Fruit fly (Drosophila melanogaster) whole organism, adult: ENCODE measurements around the gene enc.
A peak's percentile ranks its signal among the peaks of the same experiment; 100 is the strongest.

ENCODE experiments used
- CG11617 ChIP-seq: fragments of 200-800 bp; sonication (Bioruptor generic); optimal IDR thresholded peaks from 2 replicates; lab custom pipeline; 2017; ENCODE audit warnings: mild to moderate bottlenecking, missing biosample characterization, missing genetic modification reagents, missing genetic modification characterization
- CG12768 ChIP-seq: fragments of 200-800 bp; sonication (Bioruptor generic); optimal IDR thresholded peaks from 2 replicates; lab custom pipeline; 2017; ENCODE audit warnings: missing biosample characterization, missing genetic modification characterization, mild to moderate bottlenecking, moderate library complexity, missing genetic modification reagents
- CG14711 ChIP-seq: fragments of 200-800 bp; sonication (Bioruptor generic); optimal IDR thresholded peaks from 2 replicates; lab custom pipeline; 2018; ENCODE audit warnings: missing biosample characterization, mild to moderate bottlenecking, missing genetic modification characterization, moderate library complexity
- CG1620 ChIP-seq: fragments of 200-800 bp; sonication (Bioruptor generic); optimal IDR thresholded peaks from 2 replicates; lab custom pipeline; 2016; ENCODE audit warnings: missing biosample characterization, missing genetic modification characterization
- CG33017 ChIP-seq: fragments of 200-800 bp; sonication (Bioruptor generic); optimal IDR thresholded peaks from 2 replicates; lab custom pipeline; 2018; ENCODE audit warnings: missing biosample characterization, mild to moderate bottlenecking, missing genetic modification characterization, moderate library complexity
- CG5204 ChIP-seq: fragments of 200-800 bp; sonication (Bioruptor generic); optimal IDR thresholded peaks from 2 replicates; lab custom pipeline; 2016; ENCODE audit warnings: missing biosample characterization, missing genetic modification characterization
- CG7045 ChIP-seq: fragments of 200-800 bp; sonication (Bioruptor generic); optimal IDR thresholded peaks from 2 replicates; lab custom pipeline; 2017; ENCODE audit warnings: missing biosample characterization, mild to moderate bottlenecking, missing genetic modification characterization
- CG7101 ChIP-seq: fragments of 200-800 bp; sonication (Bioruptor generic); optimal IDR thresholded peaks from 2 replicates; lab custom pipeline; 2018; ENCODE audit warnings: missing biosample characterization, mild to moderate bottlenecking, missing genetic modification characterization, moderate library complexity
- Clk ChIP-seq: fragments of 200-800 bp; sonication (Bioruptor generic); optimal IDR thresholded peaks from 2 replicates; lab custom pipeline; 2017; ENCODE audit warnings: missing biosample characterization, missing genetic modification characterization
- Crg-1 ChIP-seq: fragments of 200-800 bp; sonication (Bioruptor generic); optimal IDR thresholded peaks from 2 replicates; lab custom pipeline; 2016; ENCODE audit warnings: missing biosample characterization, missing genetic modification characterization
- Hr96 ChIP-seq: fragments of 200-800 bp; sonication (Bioruptor generic); optimal IDR thresholded peaks from 2 replicates; lab custom pipeline; 2016; ENCODE audit warnings: missing biosample characterization, missing genetic modification characterization
- Mnt ChIP-seq: fragments of 200-800 bp; sonication (Bioruptor generic); optimal IDR thresholded peaks from 2 replicates; lab custom pipeline; 2016; ENCODE audit warnings: missing biosample characterization, mild to moderate bottlenecking, missing genetic modification characterization
- bab1 ChIP-seq: fragments of 200-800 bp; sonication (Bioruptor generic); optimal IDR thresholded peaks from 3 replicates; lab custom pipeline; 2019; ENCODE audit warnings: missing biosample characterization, mild to moderate bottlenecking, missing genetic modification characterization, moderate library complexity
- cic ChIP-seq: fragments of 200-800 bp; sonication (Bioruptor generic); optimal IDR thresholded peaks from 2 replicates; lab custom pipeline; 2017; ENCODE audit warnings: missing biosample characterization, mild to moderate bottlenecking, missing genetic modification characterization, moderate library complexity
- cnc ChIP-seq, 2 experiments: fragments of >200 bp; optimal IDR thresholded peaks; 2 replicates each; lab custom pipeline; 2017
- kay ChIP-seq: fragments of 200-800 bp; sonication (Bioruptor generic); peaks from one replicate; lab custom pipeline; 2016; ENCODE audit warnings: missing biosample characterization, missing genetic modification characterization, borderline replicate concordance
- ovo ChIP-seq: fragments of 200-800 bp; sonication (Bioruptor generic); optimal IDR thresholded peaks from 2 replicates; lab custom pipeline; 2016; ENCODE audit warnings: missing biosample characterization, missing genetic modification characterization
- pad ChIP-seq: fragments of 200-800 bp; sonication (Bioruptor generic); optimal IDR thresholded peaks from 3 replicates; lab custom pipeline; 2017; ENCODE audit warnings: missing biosample characterization, missing genetic modification characterization, mild to moderate bottlenecking, moderate library complexity, missing genetic modification reagents
- tj ChIP-seq: fragments of 200-800 bp; sonication (Bioruptor generic); optimal IDR thresholded peaks from 3 replicates; lab custom pipeline; 2017; ENCODE audit warnings: missing biosample characterization, mild to moderate bottlenecking, missing genetic modification characterization, moderate library complexity
- toe ChIP-seq: fragments of 200-800 bp; sonication (Bioruptor generic); optimal IDR thresholded peaks from 2 replicates; lab custom pipeline; 2016; ENCODE audit warnings: missing biosample characterization, missing genetic modification characterization

enc gene

DNA sequence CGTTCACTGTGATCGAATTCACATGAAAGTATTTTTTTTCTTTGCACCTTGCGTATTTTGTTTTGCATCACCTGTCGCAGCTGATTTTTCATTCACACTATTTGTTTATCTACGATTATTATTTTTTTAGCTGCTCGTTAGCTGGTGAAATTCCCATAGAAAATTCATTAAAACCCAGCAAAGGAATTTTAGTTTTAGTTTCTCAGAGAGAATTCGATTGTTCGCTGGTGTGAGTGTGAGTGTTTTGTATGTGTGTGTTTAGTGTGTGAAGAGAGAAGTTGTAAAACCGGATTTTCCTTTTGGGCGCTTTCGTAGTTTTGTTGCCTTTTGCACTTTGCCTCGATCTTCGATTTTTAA, 31.4 kb upstream of the enc start:
- TF ChIP-seq CG11617 (GFP tag; lab: Kevin White, UChicago): no peak
- no peak for TF ChIP-seq CG1620
- TF ChIP-seq CG7045 (GFP tag; lab: Kevin White, UChicago): no peak
- no peak for TF ChIP-seq Mnt
- no peak for TF ChIP-seq CG12768 (GFP tag; lab: Kevin White, UChicago)
- no peak for TF ChIP-seq Hr96 (GFP tag; lab: Kevin White, UChicago)
- no peak for TF ChIP-seq CG14711 (tag; lab: Kevin White, UChicago)
- TF ChIP-seq CG5204 (GFP tag; lab: Kevin White, UChicago): no peak
- no peak for TF ChIP-seq cic
- no peak for TF ChIP-seq ovo (GFP tag; lab: Kevin White, UChicago)
- TF ChIP-seq Crg-1: no peak
- TF ChIP-seq CG7101 (tag; lab: Kevin White, UChicago): no peak
- no peak for TF ChIP-seq cnc (optimal IDR thresholded peaks at IDR 0.05; lab: Kevin White, UChicago)
- TF ChIP-seq Clk: no peak
- no peak for TF ChIP-seq toe (GFP tag; lab: Kevin White, UChicago)
- TF ChIP-seq CG33017 (tag; lab: Kevin White, UChicago): no peak
- TF ChIP-seq bab1 (GFP tag; lab: Kevin White, UChicago): no peak
- TF ChIP-seq kay: no peak
- TF ChIP-seq pad (GFP tag; lab: Kevin White, UChicago): no peak

DNA sequence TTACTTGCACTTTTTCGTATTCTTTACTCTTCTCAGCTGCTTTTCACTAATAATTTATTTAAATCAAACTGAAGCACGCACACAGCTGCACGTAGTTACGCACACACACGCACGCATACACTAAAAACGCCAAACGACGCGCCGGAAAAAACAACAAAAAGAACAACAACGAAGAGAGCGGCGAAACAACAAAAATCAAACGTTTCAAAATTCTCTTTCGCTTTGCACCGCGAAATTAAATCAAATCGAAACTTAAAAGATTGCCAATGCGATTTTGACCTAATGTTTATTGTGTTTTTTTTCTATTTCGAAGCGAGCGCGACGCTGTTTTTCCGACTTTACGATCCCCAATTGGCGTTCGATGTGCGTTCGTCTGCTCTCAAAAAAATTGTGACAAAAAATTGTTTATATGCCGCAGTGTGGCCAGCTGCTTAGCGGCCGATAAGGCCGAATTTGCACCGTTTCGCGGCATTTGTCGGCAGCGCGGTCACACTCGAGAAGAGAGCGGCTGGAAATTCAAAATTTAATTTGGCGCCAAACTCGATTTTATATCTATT, 30.8 kb upstream of the enc start:
- TF ChIP-seq CG33017 (tag; lab: Kevin White, UChicago) (peak; percentile 48), CG5204 (GFP tag; lab: Kevin White, UChicago) (no peak), Mnt (peak; percentile 63), cic (peak; percentile 58), Crg-1 (peak; percentile 47), tj (peak; percentile 62), bab1 (GFP tag; lab: Kevin White, UChicago) (peak; percentile 43), Hr96 (GFP tag; lab: Kevin White, UChicago) (peak; percentile 54), kay (peak; percentile 61), CG7101 (tag; lab: Kevin White, UChicago) (peak; percentile 56), ovo (GFP tag; lab: Kevin White, UChicago) (no peak), CG14711 (tag; lab: Kevin White, UChicago) (no peak), toe (GFP tag; lab: Kevin White, UChicago) (no peak), cnc (optimal IDR thresholded peaks at IDR 0.05; lab: Kevin White, UChicago) (no peak), Clk (no peak), CG12768 (GFP tag; lab: Kevin White, UChicago) (peak; percentile 48), CG7045 (GFP tag; lab: Kevin White, UChicago) (no peak), CG11617 (GFP tag; lab: Kevin White, UChicago) (peak; percentile 23), CG1620 (peak; percentile 25)

DNA sequence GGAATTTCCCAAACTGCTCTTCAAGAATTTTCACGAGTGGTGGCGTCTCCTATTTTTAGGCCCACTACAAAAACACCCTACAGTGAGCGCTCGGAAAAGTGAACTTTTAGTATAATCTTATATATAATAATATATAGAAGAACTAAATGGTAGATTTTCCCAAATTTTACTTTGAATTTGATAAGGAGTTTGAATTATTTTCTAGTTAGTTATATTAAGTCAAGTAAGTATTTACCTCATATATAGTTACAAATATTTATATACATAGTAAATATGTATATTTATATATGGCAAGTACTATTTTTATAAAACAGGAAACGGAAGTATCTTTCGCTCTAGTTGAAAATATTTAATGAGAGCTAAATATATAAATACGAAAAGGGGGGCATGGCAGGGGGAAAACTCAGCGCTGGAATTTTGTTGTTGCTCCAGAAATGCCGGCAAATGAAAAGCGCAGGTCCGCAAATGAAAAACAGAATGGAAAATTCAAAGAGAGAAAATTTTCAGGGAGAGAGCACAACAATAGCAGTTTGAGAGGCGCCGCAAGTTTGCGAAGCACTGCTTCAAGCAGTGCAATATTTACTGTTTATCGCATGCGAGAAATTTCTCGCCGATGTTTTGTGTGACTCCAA, 29.6 kb upstream of the enc start:
- TF ChIP-seq cic (peak; percentile 11), Crg-1 (no peak)

DNA sequence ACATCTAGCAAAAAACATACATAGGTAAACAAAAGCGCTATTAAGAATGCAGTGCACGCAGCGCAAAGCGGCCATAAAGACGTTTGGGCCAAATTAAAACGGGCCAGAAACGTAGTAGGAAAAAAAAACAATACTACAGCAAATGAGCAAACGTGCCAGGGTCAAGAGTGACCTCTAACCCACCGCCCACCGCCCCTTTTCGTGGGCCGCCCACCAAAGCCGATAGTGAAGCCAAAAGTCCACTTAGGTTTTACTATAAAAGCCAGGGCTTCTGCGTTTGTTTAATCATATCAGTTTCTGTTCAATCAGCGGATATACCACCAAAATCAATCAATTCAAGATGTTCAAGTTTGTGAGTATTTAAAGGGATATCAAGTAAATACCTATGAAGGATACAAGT, 28.0 kb upstream of the enc start, which contains the start of gene CG32266:
CG32266 (plus strand) TSS at position 301 of the 400 bp plus-strand sequence.
- no peak for TF ChIP-seq CG33017 (tag; lab: Kevin White, UChicago)
- TF ChIP-seq CG11617 (GFP tag; lab: Kevin White, UChicago): no peak
- TF ChIP-seq bab1 (GFP tag; lab: Kevin White, UChicago): no peak
- no peak for TF ChIP-seq CG14711 (tag; lab: Kevin White, UChicago)
- TF ChIP-seq pad (GFP tag; lab: Kevin White, UChicago): no peak
- no peak for TF ChIP-seq CG7101 (tag; lab: Kevin White, UChicago)
- no peak for TF ChIP-seq Hr96 (GFP tag; lab: Kevin White, UChicago)
- TF ChIP-seq CG7045 (GFP tag; lab: Kevin White, UChicago): no peak
- no peak for TF ChIP-seq Mnt
- no peak for TF ChIP-seq CG5204 (GFP tag; lab: Kevin White, UChicago)
- TF ChIP-seq CG12768 (GFP tag; lab: Kevin White, UChicago): no peak

DNA sequence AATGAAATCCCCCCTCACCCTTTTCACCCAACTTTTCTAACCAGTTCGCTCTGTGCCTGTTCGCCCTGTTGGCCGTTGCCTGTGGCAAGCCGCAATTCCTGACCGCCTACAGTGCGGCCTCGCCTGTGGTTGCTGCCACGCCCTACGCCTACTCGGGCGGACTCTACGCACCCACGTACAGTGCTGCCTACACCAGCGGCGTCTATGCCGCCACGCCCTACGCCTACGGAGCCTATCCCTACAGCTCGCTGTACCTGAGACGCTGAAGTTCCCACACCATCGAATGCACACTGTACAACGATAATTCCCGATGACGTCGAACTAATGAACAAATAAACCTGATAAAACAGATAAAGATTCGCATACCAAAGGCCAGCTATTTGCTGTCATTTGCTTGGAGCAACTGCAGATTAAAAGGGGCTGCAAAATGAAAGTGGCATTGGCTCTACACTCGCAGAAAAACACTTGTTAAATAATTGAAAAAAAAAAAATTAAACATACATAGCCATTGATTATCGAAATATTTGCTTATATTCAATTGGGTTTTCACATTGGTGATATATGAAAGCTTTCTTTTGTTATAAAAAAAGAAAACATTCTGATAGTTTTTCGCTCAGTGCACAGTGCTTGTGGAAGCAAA, 27.3 kb upstream of the enc start:
- TF ChIP-seq CG7101 (tag; lab: Kevin White, UChicago): no peak
- no peak for TF ChIP-seq ovo (GFP tag; lab: Kevin White, UChicago)
- TF ChIP-seq kay: peak; percentile 63
- no peak for TF ChIP-seq pad (GFP tag; lab: Kevin White, UChicago)
- no peak for TF ChIP-seq CG14711 (tag; lab: Kevin White, UChicago)
- TF ChIP-seq Clk: no peak
- TF ChIP-seq CG7045 (GFP tag; lab: Kevin White, UChicago): no peak

DNA sequence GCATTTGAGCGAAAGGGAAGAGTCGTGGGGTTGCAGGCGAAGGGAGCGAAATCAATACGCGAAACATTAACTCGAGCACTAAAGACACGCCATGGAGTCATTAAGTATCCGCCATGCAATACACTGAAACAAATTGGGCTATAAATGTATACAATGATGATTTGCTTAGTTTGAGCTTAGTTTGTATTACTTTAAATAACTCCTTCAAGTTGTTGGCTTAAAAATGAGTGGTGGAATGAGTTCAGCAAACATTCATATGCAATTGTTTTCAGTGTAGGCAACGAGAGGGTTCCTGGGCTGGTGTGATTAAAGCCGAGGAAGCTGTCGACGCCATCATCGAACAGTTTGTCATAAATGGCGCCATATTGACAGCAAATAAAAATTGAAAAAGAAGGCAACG, 20.8 kb upstream of the enc start:
- TF ChIP-seq CG1620 (no peak), CG7045 (GFP tag; lab: Kevin White, UChicago) (no peak), bab1 (GFP tag; lab: Kevin White, UChicago) (no peak), ovo (GFP tag; lab: Kevin White, UChicago) (no peak), Clk (no peak), CG12768 (GFP tag; lab: Kevin White, UChicago) (no peak), CG14711 (tag; lab: Kevin White, UChicago) (no peak), kay (no peak)
